Fruit fly (Drosophila melanogaster) whole organism, pupa: ENCODE data around the gene Jon74E.

Experiments used
- CG10348 ChIP-seq: fragments of 200-800 bp; sonication (Bioruptor generic); IDR thresholded peaks from 2 replicates; pipeline ENCODE4 v1.3.6; 2022; ENCODE audit warnings: missing biosample characterization, missing genetic modification characterization
- CG12605 ChIP-seq: fragments of 200-800 bp; sonication (Bioruptor generic); IDR thresholded peaks from 2 replicates; pipeline ENCODE4 v1.3.6; 2022; ENCODE audit warnings: missing biosample characterization, missing genetic modification characterization
- CG13204 ChIP-seq: fragments of 200-800 bp; sonication (Bioruptor generic); optimal IDR thresholded peaks from 2 replicates; lab custom pipeline; 2018; ENCODE audit warnings: missing biosample characterization, mild to moderate bottlenecking, missing genetic modification characterization, moderate library complexity
- CG14655 ChIP-seq: fragments of 200-800 bp; sonication (Bioruptor generic); optimal IDR thresholded peaks from 3 replicates; lab custom pipeline; 2017; ENCODE audit warnings: mild to moderate bottlenecking, missing biosample characterization, missing genetic modification reagents, missing genetic modification characterization
- CG15710 ChIP-seq: fragments of 200-800 bp; sonication (Bioruptor generic); optimal IDR thresholded peaks from 2 replicates; lab custom pipeline; 2018; ENCODE audit warnings: missing biosample characterization, mild to moderate bottlenecking, missing genetic modification characterization, moderate library complexity
- CG17806 ChIP-seq: fragments of 200-800 bp; sonication (Bioruptor generic); optimal IDR thresholded peaks from 2 replicates; lab custom pipeline; 2018; ENCODE audit warnings: missing biosample characterization, mild to moderate bottlenecking, missing genetic modification characterization, moderate library complexity
- CG32121 ChIP-seq: fragments of 200-800 bp; sonication (Bioruptor generic); IDR thresholded peaks from 2 replicates; pipeline ENCODE4 v1.3.6; 2022; ENCODE audit warnings: missing biosample characterization, missing genetic modification characterization
- CG34367 ChIP-seq: fragments of 200-800 bp; sonication (Bioruptor generic); optimal IDR thresholded peaks from 2 replicates; lab custom pipeline; 2018; ENCODE audit warnings: missing biosample characterization, mild to moderate bottlenecking, missing genetic modification characterization
- CG4496 ChIP-seq: fragments of 200-800 bp; sonication (Bioruptor generic); IDR thresholded peaks from 3 replicates; pipeline ENCODE4 v1.3.6; 2022; ENCODE audit warnings: missing biosample characterization, missing genetic modification characterization
- CG8159 ChIP-seq: fragments of 200-800 bp; sonication (Bioruptor generic); optimal IDR thresholded peaks from 3 replicates; lab custom pipeline; 2018; ENCODE audit warnings: missing biosample characterization, mild to moderate bottlenecking, missing genetic modification characterization, moderate library complexity
- CG8301 ChIP-seq: fragments of 200-800 bp; sonication (Bioruptor generic); optimal IDR thresholded peaks from 2 replicates; lab custom pipeline; 2018; ENCODE audit warnings: missing biosample characterization, mild to moderate bottlenecking, missing genetic modification characterization
- CG9948 ChIP-seq: fragments of 200-800 bp; sonication (Bioruptor generic); optimal IDR thresholded peaks from 2 replicates; lab custom pipeline; 2018; ENCODE audit warnings: missing biosample characterization, mild to moderate bottlenecking, missing genetic modification characterization, moderate library complexity
- D1 ChIP-seq: fragments of 200-800 bp; sonication (Bioruptor generic); optimal IDR thresholded peaks from 2 replicates; lab custom pipeline; 2018; ENCODE audit warnings: missing biosample characterization, mild to moderate bottlenecking, missing genetic modification characterization, moderate library complexity
- EcR ChIP-seq: fragments of 200-800 bp; sonication (Bioruptor generic); optimal IDR thresholded peaks from 3 replicates; lab custom pipeline; 2019; ENCODE audit warnings: missing biosample characterization, missing genetic modification characterization, mild to moderate bottlenecking, moderate library complexity, missing genetic modification reagents
- Ets98B ChIP-seq: fragments of 200-800 bp; sonication (Bioruptor generic); IDR thresholded peaks from 2 replicates; pipeline ENCODE4 v1.3.6; 2022; ENCODE audit warnings: missing biosample characterization, missing genetic modification characterization
- Pif1A ChIP-seq: fragments of 200-800 bp; sonication (Bioruptor generic); optimal IDR thresholded peaks from 3 replicates; lab custom pipeline; 2016; ENCODE audit warnings: missing biosample characterization, missing genetic modification characterization
- Pif1B ChIP-seq: fragments of 200-800 bp; sonication (Bioruptor generic); optimal IDR thresholded peaks from 3 replicates; lab custom pipeline; 2016; ENCODE audit warnings: missing biosample characterization, missing genetic modification characterization
- Snoo ChIP-seq: fragments of 200-800 bp; sonication (Bioruptor generic); optimal IDR thresholded peaks from 3 replicates; lab custom pipeline; 2017; ENCODE audit warnings: missing biosample characterization, mild to moderate bottlenecking, missing genetic modification characterization, inconsistent platforms
- fd96Ca ChIP-seq: fragments of 200-800 bp; sonication (Bioruptor generic); IDR thresholded peaks from 3 replicates; pipeline ENCODE4 v1.3.6; 2022; ENCODE audit warnings: missing biosample characterization, missing genetic modification characterization
- gl ChIP-seq: fragments of 200-800 bp; sonication (Bioruptor generic); optimal IDR thresholded peaks from 2 replicates; lab custom pipeline; 2018; ENCODE audit warnings: missing biosample characterization, mild to moderate bottlenecking, missing genetic modification characterization
- rn ChIP-seq: fragments of 200-800 bp; sonication (Bioruptor generic); IDR thresholded peaks from 2 replicates; pipeline ENCODE4 v1.3.6; 2022; ENCODE audit warnings: missing biosample characterization, missing genetic modification characterization

Gene Jon74E

dm6 chr3L:17570547-17570873 is 21.6 kb upstream of the Jon74E start:
- TF ChIP-seq CG8159 (tag; lab: Kevin White, UChicago) (peak; percentile 2), CG14655 (GFP tag; lab: Kevin White, UChicago) (no peak)

dm6 chr3L:17569737-17570546 is 21.0 kb upstream of the Jon74E start:
- TF ChIP-seq CG13204 (GFP tag; lab: Kevin White, UChicago) (peak; percentile 80), EcR (GFP tag; lab: Kevin White, UChicago) (peak; percentile 96), CG12605 (GFP tag; lab: Robert Waterston, UW) (no peak), rn (no peak), D1 (peak; percentile 21), CG8159 (tag; lab: Kevin White, UChicago) (no peak), Snoo (tag; lab: Kevin White, UChicago) (peak; percentile 50), fd96Ca (0 out of 3 replicates have a peak, but pooled peaks have one; percentile 25), CG32121 (GFP tag; lab: Robert Waterston, UW) (peak; percentile 40; the same call in 1 of the 2 replicates), Pif1B (GFP tag; lab: Kevin White, UChicago) (peak; percentile 24)

- TF ChIP-seq Ets98B (no peak), CG12605 (GFP tag; lab: Robert Waterston, UW) (no peak), fd96Ca (no peak), Pif1A (no peak), D1 (no peak), CG9948 (tag; lab: Kevin White, UChicago) (no peak), EcR (GFP tag; lab: Kevin White, UChicago) (no peak), Pif1B (GFP tag; lab: Kevin White, UChicago) (no peak), gl (tag; lab: Kevin White, UChicago) (no peak), CG8159 (tag; lab: Kevin White, UChicago) (no peak), CG17806 (tag; lab: Kevin White, UChicago) (no peak), CG4496 (no peak), CG14655 (GFP tag; lab: Kevin White, UChicago) (no peak), Snoo (tag; lab: Kevin White, UChicago) (no peak), CG15710 (tag; lab: Kevin White, UChicago) (no peak)
- TF ChIP-seq, all 21 proteins: peak for 0
Measured at dm6 chr3L:17568698-17569097, 19.8 kb upstream of the Jon74E start.

- TF ChIP-seq fd96Ca (peak; percentile 79), CG15710 (tag; lab: Kevin White, UChicago) (peak; percentile 86), CG34367 (peak; percentile 69), D1 (peak; percentile 59), CG12605 (GFP tag; lab: Robert Waterston, UW) (no peak; the same call in 1 of the 2 replicates), Pif1A (peak; percentile 80), CG17806 (tag; lab: Kevin White, UChicago) (peak; percentile 78), CG14655 (GFP tag; lab: Kevin White, UChicago) (peak; percentile 75), CG9948 (tag; lab: Kevin White, UChicago) (peak; percentile 80), Pif1B (GFP tag; lab: Kevin White, UChicago) (peak; percentile 83), CG32121 (GFP tag; lab: Robert Waterston, UW) (peak; percentile 88), EcR (GFP tag; lab: Kevin White, UChicago) (peak; percentile 95), Ets98B (peak; percentile 83), Snoo (tag; lab: Kevin White, UChicago) (peak; percentile 82), rn (peak; percentile 65), CG13204 (GFP tag; lab: Kevin White, UChicago) (peak; percentile 92), CG10348 (GFP tag; lab: Robert Waterston, UW) (peak; percentile 68; the same call in 1 of the 2 replicates), CG4496 (peak; percentile 76), CG8159 (tag; lab: Kevin White, UChicago) (peak; percentile 89), gl (tag; lab: Kevin White, UChicago) (peak; percentile 45), CG8301 (peak; percentile 74)
Measured at dm6 chr3L:17566335-17567242, 17.7 kb upstream of the Jon74E start.

dm6 chr3L:17563536-17564257 is 14.8 kb upstream of the Jon74E start:
- no peak for TF ChIP-seq CG10348 (GFP tag; lab: Robert Waterston, UW)
- TF ChIP-seq CG12605 (GFP tag; lab: Robert Waterston, UW) = peak; percentile 57; the same call in 1 of the 2 replicates
- TF ChIP-seq CG32121 (GFP tag; lab: Robert Waterston, UW) = peak; percentile 43; the same call in 1 of the 2 replicates
- peak; percentile 49 for TF ChIP-seq Pif1B (GFP tag; lab: Kevin White, UChicago)
- TF ChIP-seq Snoo (tag; lab: Kevin White, UChicago) = peak; percentile 51
- TF ChIP-seq CG34367 = no peak
- peak; percentile 48; the same call in 1 of the 3 replicates for TF ChIP-seq CG4496
- TF ChIP-seq CG15710 (tag; lab: Kevin White, UChicago) = no peak
- no peak for TF ChIP-seq CG14655 (GFP tag; lab: Kevin White, UChicago)
- TF ChIP-seq fd96Ca = peak; percentile 64; the same call in 1 of the 3 replicates
- no peak for TF ChIP-seq CG8301
- no peak for TF ChIP-seq CG9948 (tag; lab: Kevin White, UChicago)
- TF ChIP-seq D1 = no peak
- TF ChIP-seq Ets98B = peak; percentile 72; the same call in 1 of the 2 replicates
- TF ChIP-seq rn = no peak
- TF ChIP-seq gl (tag; lab: Kevin White, UChicago) = peak; percentile 39
- no peak for TF ChIP-seq CG8159 (tag; lab: Kevin White, UChicago)
- TF ChIP-seq Pif1A = no peak
- TF ChIP-seq EcR (GFP tag; lab: Kevin White, UChicago) = peak; percentile 99
- TF ChIP-seq CG17806 (tag; lab: Kevin White, UChicago) = no peak
- peak; percentile 88 for TF ChIP-seq CG13204 (GFP tag; lab: Kevin White, UChicago)
- TF ChIP-seq, all 21 proteins: peak for 10
